Worm (Caenorhabditis elegans) whole organism, young adult: ENCODE data around the gene abt-4.

Experiments
- B0336.3 ChIP-seq: fragments of 200-800 bp; sonication (Bioruptor generic); IDR thresholded peaks from 2 replicates; pipeline ENCODE4 v1.3.6; 2022; ENCODE audit warnings: missing genetic modification characterization, missing compliant biosample characterization
- C06A6.2 ChIP-seq: fragments of 200-800 bp; sonication (Bioruptor generic); conservative IDR thresholded peaks from 2 replicates; pipeline ENCODE4 v1.3.6; 2022; ENCODE audit warnings: missing genetic modification characterization, missing compliant biosample characterization
- F10E7.11 ChIP-seq: sonication (generic microtip); optimal IDR thresholded peaks from 2 replicates; lab custom pipeline; 2017; ENCODE audit warnings: mild to moderate bottlenecking, missing genetic modification characterization, moderate library complexity, missing compliant biosample characterization
- F39B2.1 ChIP-seq: fragments of 200-800 bp; sonication (Bioruptor generic); IDR thresholded peaks from 2 replicates; pipeline ENCODE4 v1.3.6; 2022; ENCODE audit warnings: missing genetic modification reagents, missing genetic modification characterization, missing compliant biosample characterization
- F49E8.2 ChIP-seq: sonication (generic microtip); optimal IDR thresholded peaks from 3 replicates; lab custom pipeline; 2017; ENCODE audit warnings: missing genetic modification characterization, mild to moderate bottlenecking, missing compliant biosample characterization, antibody characterized with exemption, moderate library complexity; ENCODE audit not compliant: insufficient read depth
- F55B11.4 ChIP-seq: sonication (generic microtip); optimal IDR thresholded peaks from 2 replicates; lab custom pipeline; 2016; ENCODE audit warnings: missing compliant biosample characterization, missing genetic modification characterization, borderline replicate concordance; ENCODE audit not compliant: insufficient read depth
- F57A8.1 ChIP-seq: fragments of 200-800 bp; sonication (Bioruptor generic); optimal IDR thresholded peaks from 2 replicates; lab custom pipeline; 2018; ENCODE audit warnings: mild to moderate bottlenecking, missing genetic modification characterization, moderate library complexity, missing compliant biosample characterization
- K11D2.4 ChIP-seq: fragments of 200-800 bp; sonication (Bioruptor generic); IDR thresholded peaks from 2 replicates; pipeline ENCODE4 v1.3.6; 2022; ENCODE audit warnings: missing genetic modification reagents, missing genetic modification characterization, missing compliant biosample characterization
- T07F8.4 ChIP-seq: sonication (generic microtip); optimal IDR thresholded peaks from 2 replicates; lab custom pipeline; 2016; ENCODE audit warnings: mild to moderate bottlenecking, missing genetic modification characterization, moderate library complexity, missing compliant biosample characterization
- T26A5.8 ChIP-seq: sonication (generic microtip); optimal IDR thresholded peaks from 2 replicates; lab custom pipeline; 2016; ENCODE audit warnings: missing genetic modification characterization, missing compliant biosample characterization
- Y95B8A.8 ChIP-seq: fragments of 200-800 bp; sonication (Bioruptor generic); IDR thresholded peaks from 2 replicates; pipeline ENCODE4 v1.3.6; 2022; ENCODE audit warnings: missing genetic modification reagents, missing genetic modification characterization, missing compliant biosample characterization
- ama-1 ChIP-seq, 3 experiments: fragments of 150-350 bp in 1 of 3; sonication (generic microtip) in 2 of 3; optimal IDR thresholded peaks; 2 replicates each; lab custom pipeline; 2014 to 2018; ENCODE audit warnings: missing biosample characterization in 2 of 3, missing genetic modification characterization in 2 of 3, missing genetic modification reagents in 2 of 3
- atf-7 ChIP-seq: sonication (generic microtip); optimal IDR thresholded peaks from 2 replicates; lab custom pipeline; 2017; ENCODE audit warnings: mild to moderate bottlenecking, missing genetic modification characterization, missing compliant biosample characterization
- egl-18 ChIP-seq: fragments of 200-800 bp; sonication (Bioruptor generic); IDR thresholded peaks from 2 replicates; pipeline ENCODE4 v1.3.6; 2022; ENCODE audit warnings: missing genetic modification reagents, missing genetic modification characterization, missing compliant biosample characterization
- egl-44 ChIP-seq: fragments of 200-800 bp; sonication (Bioruptor generic); IDR thresholded peaks from 2 replicates; pipeline ENCODE4 v1.3.6; 2022; ENCODE audit warnings: missing genetic modification reagents, missing genetic modification characterization, missing compliant biosample characterization
- egrh-3 ChIP-seq: fragments of 200-800 bp; sonication (Bioruptor generic); IDR thresholded peaks from 2 replicates; pipeline ENCODE4 v1.3.6; 2022; ENCODE audit warnings: missing genetic modification reagents, missing genetic modification characterization, missing compliant biosample characterization
- ekl-4 ChIP-seq: fragments of 200-800 bp; sonication (Bioruptor generic); IDR thresholded peaks from 2 replicates; pipeline ENCODE4 v1.3.6; 2022; ENCODE audit warnings: missing genetic modification reagents, missing genetic modification characterization, missing compliant biosample characterization
- ets-4 ChIP-seq: fragments of 200-800 bp; sonication (Bioruptor generic); optimal IDR thresholded peaks from 2 replicates; lab custom pipeline; 2018; ENCODE audit warnings: mild to moderate bottlenecking, missing genetic modification characterization, missing compliant biosample characterization
- hlh-26 ChIP-seq: fragments of 200-800 bp; sonication (Bioruptor generic); conservative IDR thresholded peaks from 2 replicates; pipeline ENCODE4 v1.3.6; 2022; ENCODE audit warnings: missing genetic modification reagents, missing genetic modification characterization, missing compliant biosample characterization
- lag-1 ChIP-seq: fragments of 200-800 bp; sonication (Bioruptor generic); IDR thresholded peaks from 2 replicates; pipeline ENCODE4 v1.3.6; 2022; ENCODE audit warnings: missing genetic modification reagents, missing genetic modification characterization, missing compliant biosample characterization
- let-526 ChIP-seq: fragments of 200-800 bp; sonication (Bioruptor generic); IDR thresholded peaks from 2 replicates; pipeline ENCODE4 v1.3.6; 2022; ENCODE audit warnings: missing genetic modification reagents, missing genetic modification characterization, missing compliant biosample characterization
- lin-26 ChIP-seq: fragments of 200-800 bp; sonication (Bioruptor generic); IDR thresholded peaks from 2 replicates; pipeline ENCODE4 v1.3.6; 2022; ENCODE audit warnings: missing genetic modification reagents, missing genetic modification characterization, missing compliant biosample characterization
- lin-35 ChIP-seq, 3 experiments: fragments of 150-350 bp in 2 of 3; sonication (generic microtip) in 1 of 3; optimal IDR thresholded peaks; 2 replicates each; lab custom pipeline; 2014 to 2018; ENCODE audit warnings: missing biosample characterization in 3 of 3, missing genetic modification characterization in 3 of 3, missing genetic modification reagents in 3 of 3
- lin-40 ChIP-seq: sonication (generic microtip); optimal IDR thresholded peaks from 2 replicates; lab custom pipeline; 2016; ENCODE audit warnings: missing genetic modification characterization, mild to moderate bottlenecking, missing compliant biosample characterization, missing genotype, missing genetic modification reagents
- lin-54 ChIP-seq: fragments of 200-800 bp; sonication (Bioruptor generic); optimal IDR thresholded peaks from 2 replicates; lab custom pipeline; 2018; ENCODE audit warnings: mild to moderate bottlenecking, missing genetic modification characterization, missing compliant biosample characterization
- lir-1 ChIP-seq: fragments of 200-800 bp; sonication (Bioruptor generic); conservative IDR thresholded peaks from 2 replicates; pipeline ENCODE4 v1.3.6; 2022; ENCODE audit warnings: missing genetic modification reagents, missing genetic modification characterization, missing compliant biosample characterization
- lsy-27 ChIP-seq: sonication (generic microtip); optimal IDR thresholded peaks from 2 replicates; lab custom pipeline; 2017; ENCODE audit warnings: missing genetic modification characterization, mild to moderate bottlenecking, missing compliant biosample characterization, antibody characterized with exemption, missing genotype, borderline replicate concordance; ENCODE audit not compliant: insufficient read depth
- madf-6 ChIP-seq: fragments of 200-800 bp; sonication (Bioruptor generic); IDR thresholded peaks from 2 replicates; pipeline ENCODE4 v1.3.6; 2022; ENCODE audit warnings: missing genetic modification reagents, missing genetic modification characterization, missing compliant biosample characterization
- mes-4 ChIP-seq: sonication (generic microtip); optimal IDR thresholded peaks from 2 replicates; lab custom pipeline; 2016; ENCODE audit warnings: missing genotype, missing genetic modification characterization, missing compliant biosample characterization
- nfya-2 ChIP-seq: fragments of 200-800 bp; sonication (Bioruptor generic); IDR thresholded peaks from 2 replicates; pipeline ENCODE4 v1.3.6; 2022; ENCODE audit warnings: missing genetic modification reagents, missing genetic modification characterization, missing compliant biosample characterization
- nhr-120 ChIP-seq: fragments of 200-800 bp; sonication (Bioruptor generic); IDR thresholded peaks from 2 replicates; pipeline ENCODE4 v1.3.6; 2022; ENCODE audit warnings: missing genetic modification characterization, missing compliant biosample characterization
- nhr-90 ChIP-seq: sonication (generic microtip); optimal IDR thresholded peaks from 2 replicates; lab custom pipeline; 2016; ENCODE audit warnings: missing genotype, mild to moderate bottlenecking, missing genetic modification characterization, missing compliant biosample characterization
- pha-4 ChIP-seq: fragments of 150-350 bp; sonication (generic microtip); optimal IDR thresholded peaks from 2 replicates; lab custom pipeline; 2014; ENCODE audit warnings: missing biosample characterization, missing genetic modification reagents, missing genetic modification characterization
- rcor-1 ChIP-seq: fragments of 200-800 bp; sonication (Bioruptor generic); IDR thresholded peaks from 2 replicates; pipeline ENCODE4 v1.3.6; 2022; ENCODE audit warnings: missing genetic modification reagents, missing genetic modification characterization, missing compliant biosample characterization
- rec-8 ChIP-seq, 2 experiments: sonication (generic microtip); optimal IDR thresholded peaks; 2 replicates each; lab custom pipeline; 2016; ENCODE audit warnings: mild to moderate bottlenecking in 2 of 2, missing genetic modification characterization in 2 of 2, missing genetic modification reagents in 2 of 2, missing genotype in 2 of 2, missing biosample characterization in 1 of 2, missing compliant biosample characterization in 1 of 2, moderate library complexity in 1 of 2
- sdz-38 ChIP-seq: sonication (generic microtip); optimal IDR thresholded peaks from 2 replicates; lab custom pipeline; 2016; ENCODE audit warnings: missing genotype, missing genetic modification characterization, missing compliant biosample characterization
- snpc-1.1 ChIP-seq: sonication (generic microtip); optimal IDR thresholded peaks from 2 replicates; lab custom pipeline; 2017; ENCODE audit warnings: missing genetic modification characterization, mild to moderate bottlenecking, missing compliant biosample characterization, antibody characterized with exemption, moderate library complexity, missing genotype, missing genetic modification reagents; ENCODE audit not compliant: insufficient read depth
- snpc-3.4 ChIP-seq: sonication (generic microtip); optimal IDR thresholded peaks from 2 replicates; lab custom pipeline; 2017; ENCODE audit warnings: missing genetic modification characterization, mild to moderate bottlenecking, missing compliant biosample characterization, antibody characterized with exemption, moderate library complexity, missing genotype, missing genetic modification reagents
- snpc-4 ChIP-seq, 5 experiments: fragments of 150-350 bp in 1 of 5; sonication (generic microtip) in 4 of 5; optimal IDR thresholded peaks; 2 replicates each; lab custom pipeline; 2014 to 2018; ENCODE audit warnings: missing genetic modification characterization in 5 of 5, missing biosample characterization in 3 of 5, antibody characterized with exemption in 2 of 5, mild to moderate bottlenecking in 2 of 5, missing compliant biosample characterization in 2 of 5, missing genotype in 2 of 5, moderate library complexity in 2 of 5, missing genetic modification reagents in 1 of 5
- tbp1 ChIP-seq: fragments of 200-800 bp; sonication (Bioruptor generic); optimal IDR thresholded peaks from 2 replicates; lab custom pipeline; 2018; ENCODE audit warnings: mild to moderate bottlenecking, missing genetic modification characterization, missing compliant biosample characterization
- tlf-1 ChIP-seq: fragments of 200-800 bp; sonication (Bioruptor generic); optimal IDR thresholded peaks from 2 replicates; lab custom pipeline; 2018; ENCODE audit warnings: mild to moderate bottlenecking, missing genetic modification characterization, missing compliant biosample characterization
- unc-62 ChIP-seq: fragments of 150-350 bp; optimal IDR thresholded peaks from 2 replicates; lab custom pipeline; 2014; ENCODE audit warnings: missing biosample characterization, missing genetic modification reagents, missing genetic modification characterization
- xnd-1 ChIP-seq: sonication (generic microtip); optimal IDR thresholded peaks from 2 replicates; lab custom pipeline; 2016; ENCODE audit warnings: missing genotype, missing genetic modification reagents, missing genetic modification characterization, missing compliant biosample characterization
- zfh-2 ChIP-seq: fragments of 200-800 bp; sonication (Bioruptor generic); conservative IDR thresholded peaks from 2 replicates; pipeline ENCODE4 v1.3.6; 2022; ENCODE audit warnings: missing genetic modification reagents, missing genetic modification characterization, missing compliant biosample characterization
- ztf-3 ChIP-seq: fragments of 200-800 bp; sonication (Bioruptor generic); optimal IDR thresholded peaks from 2 replicates; lab custom pipeline; 2018; ENCODE audit warnings: mild to moderate bottlenecking, missing genetic modification characterization, missing compliant biosample characterization
- ztf-6 ChIP-seq: fragments of 200-800 bp; sonication (Bioruptor generic); IDR thresholded peaks from 2 replicates; pipeline ENCODE4 v1.3.6; 2022; ENCODE audit warnings: missing genetic modification reagents, missing genetic modification characterization, missing compliant biosample characterization

abt-4 gene

DNA sequence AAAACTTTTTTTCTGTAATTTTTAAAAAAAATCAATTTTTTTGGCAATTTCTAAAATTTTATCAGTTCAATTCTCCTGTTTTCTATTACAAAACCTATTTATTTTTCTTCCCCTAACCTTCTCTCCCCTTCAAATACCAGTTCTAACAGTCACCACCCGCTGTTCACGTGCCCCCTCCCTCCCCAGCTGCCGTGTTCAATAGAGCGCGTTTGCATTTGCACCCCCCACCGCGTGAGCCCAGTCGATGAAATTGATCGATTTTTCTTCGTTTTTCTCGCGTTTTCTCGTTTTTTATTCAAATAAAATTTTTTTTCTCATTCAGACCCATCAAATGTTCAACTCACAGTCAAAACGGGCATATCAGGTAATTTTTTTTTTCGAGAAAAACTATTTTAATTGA lies 18.5 kb upstream of the abt-4 start, which contains the start of gene atg-9 (continued):
- TF ChIP-seq F49E8.2 (tag; lab: Kevin White, UChicago): no peak
- peak; percentile 84 for TF ChIP-seq egrh-3 (GFP tag; lab: Robert Waterston, UW)
- peak in 1 of 3 experiments; percentile 68 for TF ChIP-seq lin-35 (GFP tag; optimal IDR thresholded peaks at IDR 0.05; lab: Kevin White, UChicago)
- TF ChIP-seq egl-44 (GFP tag; lab: Robert Waterston, UW): 0 out of 2 replicates have a peak, but pooled peaks have one; percentile 33
- TF ChIP-seq madf-6 (GFP tag; lab: Robert Waterston, UW): peak; percentile 41
- TF ChIP-seq ets-4 (GFP tag; lab: Kevin White, UChicago): no peak
- TF ChIP-seq let-526: peak; percentile 66; the same call in 1 of the 2 replicates
- TF ChIP-seq F10E7.11: no peak
- TF ChIP-seq F55B11.4 (tag; lab: Kevin White, UChicago): no peak
- TF ChIP-seq lin-54: peak; percentile 20
- TF ChIP-seq snpc-4 (GFP tag; optimal IDR thresholded peaks at IDR 0.05; lab: Kevin White, UChicago): no peak
- TF ChIP-seq snpc-4 (tag; optimal IDR thresholded peaks at IDR 0.05; lab: Kevin White, UChicago): peak in 2 of 4 experiments; percentile 29 to 53
- TF ChIP-seq T26A5.8 (tag; lab: Kevin White, UChicago): no peak
- TF ChIP-seq pha-4 (tag; lab: Kevin White, UChicago): no peak
- TF ChIP-seq rcor-1 (GFP tag; lab: Robert Waterston, UW): peak; percentile 57
- TF ChIP-seq tlf-1 (GFP tag; lab: Kevin White, UChicago): peak; percentile 59
- no peak for TF ChIP-seq unc-62 (GFP tag; lab: Kevin White, UChicago)
- no peak for TF ChIP-seq lag-1 (GFP tag; lab: Robert Waterston, UW)
- TF ChIP-seq lsy-27 (tag; lab: Kevin White, UChicago): no peak
- TF ChIP-seq F57A8.1: no peak
- no peak for TF ChIP-seq xnd-1 (tag; lab: Kevin White, UChicago)
- no peak for TF ChIP-seq nfya-2 (GFP tag; lab: Robert Waterston, UW)
- TF ChIP-seq snpc-3.4 (tag; lab: Kevin White, UChicago): no peak
- no peak for TF ChIP-seq ztf-3
- peak; percentile 55 for TF ChIP-seq atf-7
- no peak for TF ChIP-seq nhr-90 (tag; lab: Kevin White, UChicago)
- peak; percentile 37; the same call in 1 of the 2 replicates for TF ChIP-seq B0336.3 (GFP tag; lab: Robert Waterston, UW)
- no peak for TF ChIP-seq mes-4 (tag; lab: Kevin White, UChicago)
- TF ChIP-seq rec-8 (tag; optimal IDR thresholded peaks at IDR 0.05; lab: Kevin White, UChicago): no peak
- TF ChIP-seq T07F8.4: no peak
- no peak for TF ChIP-seq ztf-6 (GFP tag; lab: Robert Waterston, UW)
- no peak for TF ChIP-seq hlh-26 (GFP tag; lab: Robert Waterston, UW)
- TF ChIP-seq K11D2.4: 0 out of 2 replicates have a peak, but pooled peaks have one; percentile 15
- no peak for TF ChIP-seq lin-40 (tag; lab: Kevin White, UChicago)
- TF ChIP-seq sdz-38 (tag; lab: Kevin White, UChicago): no peak
- TF ChIP-seq tbp1 (GFP tag; lab: Kevin White, UChicago): peak; percentile 57
- peak; percentile 45 for TF ChIP-seq ama-1 (optimal IDR thresholded peaks at IDR 0.05; lab: Kevin White, UChicago)
- TF ChIP-seq ama-1 (GFP tag; optimal IDR thresholded peaks at IDR 0.05; lab: Kevin White, UChicago): no peak
- no peak for TF ChIP-seq egl-18 (GFP tag; lab: Robert Waterston, UW)
- TF ChIP-seq lir-1 (GFP tag; lab: Robert Waterston, UW): 0 out of 2 replicates have a peak, but pooled peaks have one; percentile 47
- peak; percentile 64; the same call in 1 of the 2 replicates for TF ChIP-seq Y95B8A.8 (GFP tag; lab: Robert Waterston, UW)
- TF ChIP-seq zfh-2 (GFP tag; lab: Robert Waterston, UW): peak; percentile 62
- no peak for TF ChIP-seq snpc-1.1 (tag; lab: Kevin White, UChicago)
- no peak for TF ChIP-seq ekl-4
- TF ChIP-seq F39B2.1 (GFP tag; lab: Robert Waterston, UW): no peak
- peak; percentile 56; the same call in 1 of the 2 replicates for TF ChIP-seq C06A6.2 (GFP tag; lab: Robert Waterston, UW)
- TF ChIP-seq lin-26 (GFP tag; lab: Robert Waterston, UW): peak; percentile 69; the same call in 1 of the 2 replicates
- no peak for TF ChIP-seq nhr-120 (GFP tag; lab: Robert Waterston, UW)
